ENCODE assay signal across 4 fruit fly cellular contexts in genomic region chr3R:13450338-13450737, dm6.
TF ChIP-seq lines count a peak whose summit lies in the region.

TSS of gene side-IV (plus strand) at chr3R:13450590.

- no peak for TF ChIP-seq CTCF in whole organism, embryonic (GFP tag; optimal IDR thresholded peaks at IDR 0.05; lab: Kevin White, UChicago)

TF ChIP-seq in whole organism, embryonic, 481 proteins besides CTCF, POLR2A, EP300 and RAD21 (continues in another document):
- TF ChIP-seq Sox102F (GFP tag; optimal IDR thresholded peaks at IDR 0.05; lab: Kevin White, UChicago), result no peak
- peak; percentile 34 for TF ChIP-seq CG10543 (GFP tag; optimal IDR thresholded peaks at IDR 0.05; lab: Kevin White, UChicago)
- peak; percentile 23 for TF ChIP-seq mirr (GFP tag; optimal IDR thresholded peaks at IDR 0.05; lab: Kevin White, UChicago)
- TF ChIP-seq CrebB (tag; optimal IDR thresholded peaks at IDR 0.05; lab: Kevin White, UChicago), result no peak
- no peak for TF ChIP-seq CG4730 (GFP tag; IDR thresholded peaks at IDR 0.05; lab: Robert Waterston, UW)
- no peak for TF ChIP-seq CG9797 (GFP tag; optimal IDR thresholded peaks at IDR 0.05; lab: Kevin White, UChicago)
- TF ChIP-seq hkb (optimal IDR thresholded peaks at IDR 0.05; lab: Kevin White, UChicago), result no peak
- TF ChIP-seq hkb (GFP tag; IDR thresholded peaks at IDR 0.05; lab: Robert Waterston, UW), result no peak
- TF ChIP-seq sc (optimal IDR thresholded peaks at IDR 0.05; lab: Kevin White, UChicago), result no peak
- no peak for TF ChIP-seq sc (GFP tag; optimal IDR thresholded peaks at IDR 0.05; lab: Kevin White, UChicago)
- TF ChIP-seq Opbp (GFP tag; IDR thresholded peaks at IDR 0.05; lab: Robert Waterston, UW; ENCODE audit: partially characterized antibody), result peak; percentile 41; the same call in 2 of the 3 replicates
- 0 out of 2 replicates have a peak, but pooled peaks have one; percentile 33 for TF ChIP-seq CG32532 (GFP tag; IDR thresholded peaks at IDR 0.05; lab: Robert Waterston, UW)
- peak; percentile 27; the same call in 1 of the 2 replicates for TF ChIP-seq sob (GFP tag; IDR thresholded peaks at IDR 0.05; lab: Robert Waterston, UW)
- no peak for TF ChIP-seq Sin3A (optimal IDR thresholded peaks at IDR 0.05; lab: Kevin White, UChicago)
- TF ChIP-seq sd (tag; optimal IDR thresholded peaks at IDR 0.05; lab: Kevin White, UChicago), result peak; percentile 5
- peak; percentile 14 for TF ChIP-seq CG11504 (tag; optimal IDR thresholded peaks at IDR 0.05; lab: Kevin White, UChicago)
- TF ChIP-seq danr (GFP tag; IDR thresholded peaks at IDR 0.05; lab: Robert Waterston, UW), result no peak
- TF ChIP-seq ranshi (GFP tag; IDR thresholded peaks at IDR 0.05; lab: Robert Waterston, UW), result no peak
- no peak for TF ChIP-seq mam (GFP tag; optimal IDR thresholded peaks at IDR 0.05; lab: Kevin White, UChicago)
- TF ChIP-seq trem (tag; optimal IDR thresholded peaks at IDR 0.05; lab: Kevin White, UChicago), result no peak
- no peak for TF ChIP-seq CG1603 (tag; optimal IDR thresholded peaks at IDR 0.05; lab: Kevin White, UChicago)
- 0 out of 3 replicates have a peak, but pooled peaks have one; percentile 6 for TF ChIP-seq sr (GFP tag; IDR thresholded peaks at IDR 0.05; lab: Robert Waterston, UW)

TF ChIP-seq in whole organism, prepupa, 60 proteins besides CTCF, POLR2A, EP300 and RAD21:
- no peak for TF ChIP-seq vri (GFP tag; optimal IDR thresholded peaks at IDR 0.05; lab: Kevin White, UChicago)
- TF ChIP-seq Eip78C (GFP tag; lab: Kevin White, UChicago), result peak; percentile 26
- TF ChIP-seq CG1621 (tag; optimal IDR thresholded peaks at IDR 0.05; lab: Kevin White, UChicago), result peak; percentile 23
- no peak for TF ChIP-seq acj6 (GFP tag; optimal IDR thresholded peaks at IDR 0.05; lab: Kevin White, UChicago)
- TF ChIP-seq CG8319 (GFP tag; optimal IDR thresholded peaks at IDR 0.05; lab: Kevin White, UChicago), result no peak
- no peak for TF ChIP-seq CG11294 (GFP tag; IDR thresholded peaks at IDR 0.05; lab: Robert Waterston, UW)
- no peak for TF ChIP-seq CG11902 (GFP tag; optimal IDR thresholded peaks at IDR 0.05; lab: Kevin White, UChicago)
- TF ChIP-seq eg (GFP tag; IDR thresholded peaks at IDR 0.05; lab: Robert Waterston, UW), result peak; percentile 52; the same call in 1 of the 3 replicates
- TF ChIP-seq OdsH (GFP tag; optimal IDR thresholded peaks at IDR 0.05; lab: Kevin White, UChicago), result no peak
- TF ChIP-seq CG9139 (GFP tag; optimal IDR thresholded peaks at IDR 0.05; lab: Kevin White, UChicago), result no peak
- no peak for TF ChIP-seq Blimp-1 (GFP tag; optimal IDR thresholded peaks at IDR 0.05; lab: Kevin White, UChicago)
- no peak for TF ChIP-seq CG31627 (GFP tag; optimal IDR thresholded peaks at IDR 0.05; lab: Kevin White, UChicago)
- TF ChIP-seq CG6163 (GFP tag; IDR thresholded peaks at IDR 0.05; lab: Robert Waterston, UW), result peak; percentile 61; the same call in 2 of the 3 replicates
- TF ChIP-seq CG4318 (GFP tag; optimal IDR thresholded peaks at IDR 0.05; lab: Kevin White, UChicago), result no peak
- TF ChIP-seq pdm3 (GFP tag; optimal IDR thresholded peaks at IDR 0.05; lab: Kevin White, UChicago), result no peak
- peak in 1 of 2 experiments; percentile 4 for TF ChIP-seq ss (GFP tag; optimal IDR thresholded peaks at IDR 0.05; lab: Kevin White, UChicago)

TF ChIP-seq in whole organism, pupa, 21 proteins besides CTCF, POLR2A, EP300 and RAD21:
- TF ChIP-seq Ets98B (GFP tag; IDR thresholded peaks at IDR 0.05; lab: Robert Waterston, UW) (peak; percentile 28; the same call in 1 of the 2 replicates), CG13204 (GFP tag; optimal IDR thresholded peaks at IDR 0.05; lab: Kevin White, UChicago) (peak; percentile 40), CG12605 (GFP tag; IDR thresholded peaks at IDR 0.05; lab: Robert Waterston, UW) (peak; percentile 22; the same call in 1 of the 2 replicates), CG32121 (GFP tag; IDR thresholded peaks at IDR 0.05; lab: Robert Waterston, UW) (peak; percentile 39; the same call in 1 of the 2 replicates), CG9948 (tag; optimal IDR thresholded peaks at IDR 0.05; lab: Kevin White, UChicago) (no peak), CG4496 (GFP tag; IDR thresholded peaks at IDR 0.05; lab: Robert Waterston, UW) (peak; percentile 69; the same call in 2 of the 3 replicates), fd96Ca (GFP tag; IDR thresholded peaks at IDR 0.05; lab: Robert Waterston, UW) (peak; percentile 26; the same call in 1 of the 3 replicates), CG8159 (tag; optimal IDR thresholded peaks at IDR 0.05; lab: Kevin White, UChicago) (no peak)

TF ChIP-seq in whole organism, wandering third instar larva, 38 proteins besides CTCF, POLR2A, EP300 and RAD21:
- TF ChIP-seq br (GFP tag; optimal IDR thresholded peaks at IDR 0.05; lab: Kevin White, UChicago) (no peak), Dfd (GFP tag; optimal IDR thresholded peaks at IDR 0.05; lab: Kevin White, UChicago) (peak; percentile 25), N (GFP tag; optimal IDR thresholded peaks at IDR 0.05; lab: Kevin White, UChicago) (peak; percentile 27), tai (GFP tag; optimal IDR thresholded peaks at IDR 0.05; lab: Kevin White, UChicago) (no peak), CrebA (GFP tag; optimal IDR thresholded peaks at IDR 0.05; lab: Kevin White, UChicago; ENCODE audit: borderline replicate concordance) (no peak), ey (GFP tag; optimal IDR thresholded peaks at IDR 0.05; lab: Kevin White, UChicago) (no peak), pan (optimal IDR thresholded peaks at IDR 0.05; lab: Kevin White, UChicago) (no peak), HLH106 (tag; optimal IDR thresholded peaks at IDR 0.05; lab: Kevin White, UChicago) (no peak)

Comparison
In these comparisons a context has a peak if more than half of its experiments do, and no peak if none do; other contexts are left out.
1. Of the 7 proteins assayed by ChIP-seq in both whole organism, embryonic and whole organism, prepupa: peak only in whole organism, embryonic: CG16779; only in whole organism, prepupa: none; in both: none; in neither: 6.